Worm (Caenorhabditis elegans) whole organism, L2 larva: Measurements from ENCODE around the gene lido-16.

Source experiments
- C34F6.9 ChIP-seq: fragments of 150-350 bp; optimal IDR thresholded peaks from 2 replicates; lab custom pipeline; 2014; ENCODE audit warnings: missing biosample characterization, missing genetic modification characterization
- F13H6.1 ChIP-seq: sonication (generic microtip); optimal IDR thresholded peaks from 2 replicates; lab custom pipeline; 2016; ENCODE audit warnings: missing genetic modification characterization, missing compliant biosample characterization
- R02D3.7 ChIP-seq: fragments of 150-350 bp; optimal IDR thresholded peaks from 2 replicates; lab custom pipeline; 2014; ENCODE audit warnings: missing biosample characterization, missing genetic modification characterization
- Y55F3AM.14 ChIP-seq: fragments of 200-800 bp; sonication (Bioruptor generic); optimal IDR thresholded peaks from 2 replicates; lab custom pipeline; 2018; ENCODE audit warnings: mild to moderate bottlenecking, missing genetic modification characterization, missing compliant biosample characterization
- ZK546.5 ChIP-seq: sonication (generic microtip); optimal IDR thresholded peaks from 2 replicates; lab custom pipeline; 2017; ENCODE audit warnings: missing biosample characterization, missing genetic modification characterization
- alr-1 ChIP-seq: fragments of 150-350 bp; optimal IDR thresholded peaks from 2 replicates; lab custom pipeline; 2014; ENCODE audit warnings: missing biosample characterization, missing genetic modification characterization
- aly-2 ChIP-seq: fragments of 150-350 bp; optimal IDR thresholded peaks from 2 replicates; lab custom pipeline; 2014; ENCODE audit warnings: missing biosample characterization, missing genetic modification characterization
- ama-1 ChIP-seq: fragments of 150-350 bp; optimal IDR thresholded peaks from 2 replicates; lab custom pipeline; 2018; ENCODE audit warnings: inconsistent platforms
- ceh-82 ChIP-seq: fragments of 150-350 bp; optimal IDR thresholded peaks from 2 replicates; lab custom pipeline; 2014; ENCODE audit warnings: missing biosample characterization, missing genetic modification characterization
- crh-2 ChIP-seq: sonication (generic microtip); optimal IDR thresholded peaks from 2 replicates; lab custom pipeline; 2017; ENCODE audit warnings: missing biosample characterization, missing genetic modification characterization
- dmd-4 ChIP-seq: sonication (generic microtip); optimal IDR thresholded peaks from 2 replicates; lab custom pipeline; 2017; ENCODE audit warnings: missing biosample characterization, missing genetic modification characterization
- egl-27 ChIP-seq: sonication (generic microtip); optimal IDR thresholded peaks from 3 replicates; lab custom pipeline; 2017; ENCODE audit warnings: missing biosample characterization, missing genetic modification reagents, missing genetic modification characterization
- elt-3 ChIP-seq: sonication (generic microtip); optimal IDR thresholded peaks from 2 replicates; lab custom pipeline; 2017; ENCODE audit warnings: missing biosample characterization, missing genetic modification characterization
- gmeb-1 ChIP-seq: fragments of 150-350 bp; optimal IDR thresholded peaks from 2 replicates; lab custom pipeline; 2014; ENCODE audit warnings: missing biosample characterization, missing genetic modification characterization
- lin-11 ChIP-seq: fragments of 150-350 bp; sonication (generic microtip); optimal IDR thresholded peaks from 2 replicates; lab custom pipeline; 2014; ENCODE audit warnings: missing biosample characterization, missing genetic modification characterization, inconsistent platforms, mixed read lengths
- lin-13 ChIP-seq: fragments of 150-350 bp; optimal IDR thresholded peaks from 2 replicates; lab custom pipeline; 2014; ENCODE audit warnings: missing biosample characterization, missing genetic modification reagents, missing genetic modification characterization
- lsy-2 ChIP-seq, 2 experiments: fragments of 150-350 bp in 1 of 2; sonication (generic microtip) in 1 of 2; optimal IDR thresholded peaks; 2 replicates each; lab custom pipeline; 2014 to 2017; ENCODE audit warnings: missing biosample characterization in 2 of 2, missing genetic modification characterization in 2 of 2
- mab-5 ChIP-seq: fragments of 150-350 bp; optimal IDR thresholded peaks from 2 replicates; lab custom pipeline; 2014; ENCODE audit warnings: missing biosample characterization, missing genetic modification characterization
- mdl-1 ChIP-seq, 2 experiments: fragments of 150-350 bp in 1 of 2; sonication (generic microtip) in 1 of 2; optimal IDR thresholded peaks; 2 replicates each; lab custom pipeline; 2017; ENCODE audit warnings: missing biosample characterization in 2 of 2, missing genetic modification characterization in 2 of 2
- nhr-10 ChIP-seq: sonication (generic microtip); optimal IDR thresholded peaks from 2 replicates; lab custom pipeline; 2017; ENCODE audit warnings: missing biosample characterization, missing genetic modification characterization
- nhr-11 ChIP-seq: fragments of 150-350 bp; optimal IDR thresholded peaks from 2 replicates; lab custom pipeline; 2014; ENCODE audit warnings: missing biosample characterization, missing genetic modification characterization
- nhr-23 ChIP-seq: fragments of 150-350 bp; optimal IDR thresholded peaks from 2 replicates; lab custom pipeline; 2014; ENCODE audit warnings: missing biosample characterization, missing genetic modification reagents, missing genetic modification characterization
- nhr-237 ChIP-seq: fragments of 150-350 bp; optimal IDR thresholded peaks from 2 replicates; lab custom pipeline; 2014; ENCODE audit warnings: missing biosample characterization, missing genetic modification characterization
- nhr-25 ChIP-seq: fragments of 150-350 bp; sonication (generic microtip); optimal IDR thresholded peaks from 3 replicates; lab custom pipeline; 2014; ENCODE audit warnings: missing biosample characterization, missing genetic modification characterization
- nhr-6 ChIP-seq: fragments of 150-350 bp; optimal IDR thresholded peaks from 2 replicates; lab custom pipeline; 2014; ENCODE audit warnings: missing biosample characterization, missing genetic modification characterization
- nhr-77 ChIP-seq: fragments of 150-350 bp; optimal IDR thresholded peaks from 2 replicates; lab custom pipeline; 2014; ENCODE audit warnings: missing biosample characterization, missing genetic modification characterization
- sem-4 ChIP-seq: fragments of 150-350 bp; optimal IDR thresholded peaks from 2 replicates; lab custom pipeline; 2014; ENCODE audit warnings: missing biosample characterization, missing genetic modification reagents, missing genetic modification characterization
- sma-3 ChIP-seq: sonication (generic microtip); optimal IDR thresholded peaks from 2 replicates; lab custom pipeline; 2016; ENCODE audit warnings: missing genetic modification reagents, missing genetic modification characterization, missing compliant biosample characterization
- sma-9 ChIP-seq, 2 experiments: fragments of 150-350 bp in 1 of 2; sonication (generic microtip) in 1 of 2; optimal IDR thresholded peaks; 2 replicates each; lab custom pipeline; 2014 to 2016; ENCODE audit warnings: missing genetic modification characterization in 2 of 2, mild to moderate bottlenecking in 1 of 2, missing biosample characterization in 1 of 2, missing compliant biosample characterization in 1 of 2, missing genetic modification reagents in 1 of 2, moderate library complexity in 1 of 2
- unc-39 ChIP-seq: fragments of 150-350 bp; optimal IDR thresholded peaks from 2 replicates; lab custom pipeline; 2014; ENCODE audit warnings: missing biosample characterization, missing genetic modification characterization
- unc-55 ChIP-seq: fragments of 150-350 bp; sonication (generic microtip); optimal IDR thresholded peaks from 3 replicates; lab custom pipeline; 2014; ENCODE audit warnings: missing biosample characterization, missing genetic modification reagents, missing genetic modification characterization
- zag-1 ChIP-seq: fragments of 150-350 bp; optimal IDR thresholded peaks from 2 replicates; lab custom pipeline; 2014; ENCODE audit warnings: missing biosample characterization, missing genetic modification characterization
- ztf-1 ChIP-seq: fragments of 200-800 bp; sonication (Bioruptor generic); conservative IDR thresholded peaks from 2 replicates; pipeline ENCODE4 v1.3.6; 2022; ENCODE audit warnings: missing genetic modification characterization, missing compliant biosample characterization
- ztf-11 ChIP-seq: sonication (generic microtip); optimal IDR thresholded peaks from 2 replicates; lab custom pipeline; 2017; ENCODE audit warnings: missing biosample characterization, missing genetic modification characterization
- ztf-4 ChIP-seq: fragments of 150-350 bp; optimal IDR thresholded peaks from 2 replicates; lab custom pipeline; 2014; ENCODE audit warnings: missing biosample characterization, missing genetic modification characterization

The lido-16 gene

DNA sequence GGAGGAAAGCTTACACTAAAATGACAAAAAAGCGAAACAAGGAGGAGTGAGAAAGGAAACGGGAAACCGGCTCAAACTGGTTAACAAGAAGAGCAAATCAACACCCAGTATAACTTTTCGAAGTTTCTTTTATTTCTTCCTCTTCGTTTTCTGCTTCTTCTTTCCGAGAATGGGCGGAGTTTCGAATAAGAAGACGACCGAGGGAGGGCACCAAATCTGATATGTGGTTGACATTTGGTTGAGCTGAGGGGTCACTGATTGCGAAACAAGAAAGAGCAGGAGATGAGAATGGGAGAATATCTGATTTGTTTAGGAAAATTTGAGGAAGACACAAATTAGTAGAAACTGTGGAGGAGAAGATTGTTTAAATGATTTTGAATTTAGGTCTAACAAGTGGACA is 13.8 kb upstream of the lido-16 start:
- TF ChIP-seq F13H6.1 (tag; lab: Kevin White, UChicago), result no peak
- TF ChIP-seq sem-4 (tag; lab: Kevin White, UChicago), result peak; percentile 37
- TF ChIP-seq nhr-77 (tag; lab: Kevin White, UChicago), result no peak
- TF ChIP-seq nhr-25 (tag; lab: Kevin White, UChicago), result no peak
- no peak for TF ChIP-seq dmd-4 (tag; lab: Kevin White, UChicago)
- no peak for TF ChIP-seq ztf-4 (tag; lab: Kevin White, UChicago)
- TF ChIP-seq aly-2 (tag; lab: Kevin White, UChicago), result no peak
- no peak for TF ChIP-seq sma-3 (GFP tag; lab: Kevin White, UChicago)
- TF ChIP-seq alr-1, result no peak
- TF ChIP-seq ceh-82 (tag; lab: Kevin White, UChicago), result no peak
- TF ChIP-seq unc-39 (tag; lab: Kevin White, UChicago), result no peak
- peak; percentile 10 for TF ChIP-seq zag-1

DNA sequence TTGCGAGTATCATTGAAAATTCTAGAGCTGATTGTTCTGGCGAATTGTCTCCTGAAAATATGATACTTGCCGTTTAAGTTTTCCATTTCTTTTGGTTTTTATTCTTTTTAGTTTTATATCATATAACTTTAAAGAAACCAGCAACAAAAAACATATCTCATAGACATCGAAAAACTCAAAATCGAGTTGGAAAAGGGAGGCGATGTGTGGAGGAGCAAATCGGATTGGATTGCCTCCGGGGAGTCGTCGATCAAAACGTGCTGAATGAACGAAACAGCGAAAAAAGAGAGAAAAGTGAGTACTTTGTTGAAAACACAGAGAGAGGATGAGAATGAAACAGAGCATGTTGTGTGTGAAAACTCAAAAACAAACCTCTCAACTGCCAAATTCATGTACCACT is 12.4 kb upstream of the lido-16 start:
- TF ChIP-seq sem-4 (tag; lab: Kevin White, UChicago), result no peak
- TF ChIP-seq lsy-2 (tag; optimal IDR thresholded peaks at IDR 0.05; lab: Kevin White, UChicago), result peak in 1 of 2 experiments; percentile 22

DNA sequence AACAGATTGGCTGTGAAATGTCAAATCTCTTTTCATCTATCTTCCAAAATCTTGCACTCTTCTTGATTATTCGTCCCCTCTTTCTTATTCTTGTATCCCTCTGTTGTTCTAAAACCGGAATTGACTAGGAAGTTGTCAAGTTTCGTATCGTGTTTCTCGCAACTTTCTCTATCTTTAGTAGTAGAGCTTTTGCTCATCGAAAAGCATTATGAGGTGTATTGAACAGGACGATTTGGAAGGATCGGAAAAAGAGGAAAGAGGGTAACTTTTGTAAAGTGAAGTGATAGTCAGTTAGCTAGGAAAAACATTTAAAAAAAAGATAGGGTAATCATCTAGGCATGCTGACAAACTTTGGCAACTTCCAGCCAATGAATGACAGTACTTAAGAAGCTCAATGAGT is 11.7 kb upstream of the lido-16 start:
- no peak for TF ChIP-seq egl-27 (tag; lab: Kevin White, UChicago)
- no peak for TF ChIP-seq ceh-82 (tag; lab: Kevin White, UChicago)
- TF ChIP-seq mdl-1 (tag; optimal IDR thresholded peaks at IDR 0.05; lab: Kevin White, UChicago), result no peak
- TF ChIP-seq nhr-77 (tag; lab: Kevin White, UChicago), result no peak
- TF ChIP-seq nhr-10 (tag; lab: Kevin White, UChicago), result no peak
- TF ChIP-seq unc-55 (GFP tag; lab: Kevin White, UChicago), result no peak
- TF ChIP-seq gmeb-1 (tag; lab: Kevin White, UChicago), result no peak
- TF ChIP-seq ZK546.5 (tag; lab: Kevin White, UChicago), result no peak
- TF ChIP-seq lin-11, result no peak
- no peak for TF ChIP-seq zag-1
- TF ChIP-seq R02D3.7 (tag; lab: Kevin White, UChicago), result no peak
- TF ChIP-seq aly-2 (tag; lab: Kevin White, UChicago), result no peak
- no peak for TF ChIP-seq ama-1 (lab: Kevin White, UChicago)
- no peak for TF ChIP-seq lsy-2 (tag; optimal IDR thresholded peaks at IDR 0.05; lab: Kevin White, UChicago)

DNA sequence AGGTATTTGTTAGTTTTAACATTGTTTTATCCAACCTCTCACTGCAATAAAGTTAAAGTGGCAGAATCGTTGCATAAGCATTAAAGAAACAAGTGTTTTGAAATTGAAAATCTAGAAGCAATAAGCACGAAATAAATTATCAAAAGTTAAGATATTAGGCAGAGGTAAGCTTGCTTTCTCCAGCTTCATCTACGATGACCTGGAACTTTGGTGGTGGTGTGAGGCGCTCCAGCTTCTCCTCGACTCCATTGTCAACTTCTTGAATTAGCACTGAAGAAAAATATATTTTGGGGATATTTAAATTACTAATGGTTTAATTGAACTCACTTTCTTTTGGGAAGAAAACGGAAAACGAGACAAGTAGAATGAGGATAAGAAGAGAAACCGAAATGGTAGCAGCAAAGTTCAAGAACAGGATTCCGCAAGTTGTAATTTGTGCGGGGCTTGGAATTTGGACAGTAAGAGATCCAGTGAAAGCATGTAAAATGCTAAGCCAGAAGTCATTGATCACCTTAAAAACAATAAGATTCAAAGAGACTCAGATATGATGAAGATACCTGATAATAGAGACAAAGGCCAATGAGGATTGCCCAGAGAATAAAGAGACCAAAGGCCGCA is 9.0 kb upstream of the lido-16 start:
- TF ChIP-seq zag-1 (no peak), sma-3 (GFP tag; lab: Kevin White, UChicago) (no peak), Y55F3AM.14 (no peak), sma-9 (GFP tag; optimal IDR thresholded peaks at IDR 0.05; lab: Kevin White, UChicago) (no peak), sma-9 (tag; optimal IDR thresholded peaks at IDR 0.05; lab: Kevin White, UChicago) (no peak), nhr-6 (no peak), nhr-237 (tag; lab: Kevin White, UChicago) (no peak), ztf-11 (no peak), nhr-11 (tag; lab: Kevin White, UChicago) (no peak), sem-4 (tag; lab: Kevin White, UChicago) (no peak), unc-39 (tag; lab: Kevin White, UChicago) (no peak), crh-2 (tag; lab: Kevin White, UChicago) (no peak), C34F6.9 (tag; lab: Kevin White, UChicago) (no peak), ztf-4 (tag; lab: Kevin White, UChicago) (no peak), nhr-23 (no peak), unc-55 (GFP tag; lab: Kevin White, UChicago) (no peak), elt-3 (tag; lab: Kevin White, UChicago) (no peak), alr-1 (no peak), mab-5 (tag; lab: Kevin White, UChicago) (no peak)

DNA sequence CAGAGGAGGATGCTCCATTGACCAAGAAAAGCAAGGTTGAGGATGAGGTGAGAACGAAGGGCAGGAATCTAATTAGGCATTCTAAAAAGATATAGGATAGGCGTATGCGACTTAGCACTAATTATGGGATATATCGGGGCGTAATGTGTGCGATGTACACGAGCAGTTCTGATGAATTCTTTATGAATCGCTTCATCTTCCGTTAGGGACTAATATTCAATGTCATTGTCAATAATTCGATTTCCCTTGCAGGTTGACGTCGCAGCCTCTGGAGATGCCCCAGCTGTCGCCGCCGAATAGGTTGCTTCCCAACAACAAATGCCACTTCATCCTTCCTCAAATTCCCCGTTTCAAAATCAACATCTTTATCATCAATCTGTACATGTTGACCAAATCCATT is 8.4 kb upstream of the lido-16 start:
- TF ChIP-seq ztf-1 (GFP tag; lab: Robert Waterston, UW) (no peak), unc-55 (GFP tag; lab: Kevin White, UChicago) (peak; percentile 9), lin-13 (GFP tag; lab: Kevin White, UChicago) (no peak)
